Worm (Caenorhabditis elegans): ENCODE data around the gene Y97E10AR.2.

Y97E10AR.2 gene

DNA sequence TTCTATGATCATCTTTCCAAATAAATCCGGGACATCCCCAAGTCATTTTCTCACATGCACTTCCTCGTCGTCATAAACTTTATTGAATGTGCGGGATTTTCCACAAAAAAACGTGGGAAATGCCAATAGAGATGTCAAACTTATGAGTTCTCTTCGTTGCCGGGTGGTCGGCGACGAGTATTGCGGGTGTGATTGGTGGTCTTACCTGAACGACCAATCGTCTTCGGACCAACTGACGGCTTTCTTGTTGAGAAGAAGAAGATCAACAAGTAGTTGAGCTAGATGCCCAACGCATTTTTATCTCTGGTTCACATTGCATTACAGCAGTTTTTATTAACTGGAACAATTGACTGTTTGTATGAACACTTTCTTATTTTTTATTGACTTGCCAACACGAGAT lies 813 bp upstream of the Y97E10AR.2 start:
- TF ChIP-seq lsy-2 (tag; optimal IDR thresholded peaks at IDR 0.05) (no peak), hlh-1 (tag; optimal IDR thresholded peaks at IDR 0.05) (peak; percentile 53)

DNA sequence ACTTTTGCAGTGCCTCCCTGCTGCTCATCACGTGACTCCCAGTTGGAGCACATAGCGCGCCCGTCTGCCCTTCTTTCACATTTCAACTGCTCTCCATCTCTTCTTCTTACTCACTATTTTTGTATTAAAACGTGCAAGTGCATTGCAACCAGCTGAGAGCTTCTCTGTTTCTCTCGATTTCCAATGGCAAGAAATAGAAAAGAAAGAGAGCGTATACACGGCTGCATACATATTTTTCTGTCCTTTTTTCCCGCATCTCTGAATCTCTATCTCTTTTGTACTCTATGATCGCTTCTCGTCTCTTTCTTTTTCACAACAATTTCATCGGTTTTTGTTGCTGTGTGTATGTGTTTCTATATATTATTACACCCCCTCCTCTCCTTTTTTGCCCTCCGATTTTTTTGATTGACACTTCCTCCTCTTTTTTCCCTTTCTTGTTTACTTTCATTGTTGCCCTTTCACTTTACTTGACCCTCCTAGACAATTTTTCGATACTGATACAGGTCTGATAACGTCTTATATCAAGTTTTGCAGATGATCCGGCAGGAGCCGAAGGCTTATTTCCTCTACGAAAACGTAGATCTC lies 5.0 kb downstream of the Y97E10AR.2 start, which contains the start of gene Y97E10AR.1:
TSS of gene Y97E10AR.1 (plus strand) at position 535 of the 585 bp plus-strand sequence.
- TF ChIP-seq lsy-2 (tag; optimal IDR thresholded peaks at IDR 0.05) (peak; percentile 42), unc-62 (GFP tag; optimal IDR thresholded peaks at IDR 0.05) (peak; percentile 85), zip-8 (tag; optimal IDR thresholded peaks at IDR 0.05) (no peak), blmp-1 (tag; optimal IDR thresholded peaks at IDR 0.05) (peak; percentile 55), mep-1 (tag; optimal IDR thresholded peaks at IDR 0.05) (peak; percentile 43), ces-1 (GFP tag; optimal IDR thresholded peaks at IDR 0.05) (peak; percentile 82), nhr-28 (tag; optimal IDR thresholded peaks at IDR 0.05) (no peak), mab-5 (tag; optimal IDR thresholded peaks at IDR 0.05) (peak; percentile 2), tbx-8 (GFP tag; optimal IDR thresholded peaks at IDR 0.05) (no peak), unc-120 (tag; optimal IDR thresholded peaks at IDR 0.05; ENCODE audit: poor library complexity, severe bottlenecking) (peak; percentile 98), nhr-237 (tag; optimal IDR thresholded peaks at IDR 0.05) (peak; percentile 69), sptf-1 (tag; optimal IDR thresholded peaks at IDR 0.05) (peak; percentile 28), hlh-1 (tag; optimal IDR thresholded peaks at IDR 0.05) (peak; percentile 85), pha-4 (tag; optimal IDR thresholded peaks at IDR 0.05) (peak; percentile 7), drap-1 (GFP tag; optimal IDR thresholded peaks at IDR 0.05) (peak; percentile 39), mls-2 (tag; optimal IDR thresholded peaks at IDR 0.05) (peak; percentile 55)

DNA sequence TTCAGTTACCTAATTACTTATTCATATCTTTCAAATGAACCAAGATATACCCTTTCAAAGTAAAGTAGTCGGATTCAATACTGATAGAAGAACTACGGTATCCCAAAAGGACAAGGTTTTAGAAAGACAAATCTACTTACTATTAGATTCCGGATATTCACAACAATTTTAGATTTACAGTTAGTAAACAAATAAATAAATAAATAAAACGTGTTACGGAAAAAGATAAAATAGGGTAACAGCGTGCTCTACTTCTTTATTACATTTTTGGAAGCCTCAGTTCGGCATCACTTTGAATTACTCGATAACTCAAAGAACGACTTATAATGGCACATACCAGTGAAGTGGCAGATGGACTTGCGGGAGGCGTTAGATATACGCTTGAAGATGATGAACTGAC lies 9.0 kb downstream of the Y97E10AR.2 start, which contains the start of gene Y97E10AR.8:
TSS of gene Y97E10AR.8 (plus strand) at position 301 of the 400 bp plus-strand sequence.
- no peak for TF ChIP-seq ham-2 (GFP tag; optimal IDR thresholded peaks at IDR 0.05)
- TF ChIP-seq nhr-76 (tag; optimal IDR thresholded peaks at IDR 0.05) = no peak
- no peak for TF ChIP-seq blmp-1 (tag; optimal IDR thresholded peaks at IDR 0.05)
- TF ChIP-seq tbx-8 (GFP tag; optimal IDR thresholded peaks at IDR 0.05) = no peak
- no peak for TF ChIP-seq mab-5 (tag; optimal IDR thresholded peaks at IDR 0.05)
- TF ChIP-seq ces-1 (GFP tag; optimal IDR thresholded peaks at IDR 0.05) = no peak
- TF ChIP-seq nhr-28 (tag; optimal IDR thresholded peaks at IDR 0.05) = no peak
- TF ChIP-seq lin-13 (tag; optimal IDR thresholded peaks at IDR 0.05) = no peak
- TF ChIP-seq pha-4 (tag; optimal IDR thresholded peaks at IDR 0.05) = no peak
- no peak for TF ChIP-seq nhr-12 (tag; optimal IDR thresholded peaks at IDR 0.05)
- TF ChIP-seq sem-2 (GFP tag; optimal IDR thresholded peaks at IDR 0.05) = no peak
- TF ChIP-seq unc-62 (GFP tag; optimal IDR thresholded peaks at IDR 0.05) = no peak
- TF ChIP-seq ceh-39 (tag; optimal IDR thresholded peaks at IDR 0.05) = no peak
- TF ChIP-seq M03D4.4 (tag; optimal IDR thresholded peaks at IDR 0.05) = no peak
- TF ChIP-seq bed-3 (GFP tag; optimal IDR thresholded peaks at IDR 0.05) = no peak
- no peak for TF ChIP-seq hlh-1 (tag; optimal IDR thresholded peaks at IDR 0.05)
- no peak for TF ChIP-seq elt-1 (tag; optimal IDR thresholded peaks at IDR 0.05; ENCODE audit: borderline replicate concordance, insufficient read depth)
- TF ChIP-seq ztf-11 (tag; optimal IDR thresholded peaks at IDR 0.05) = no peak
- no peak for TF ChIP-seq zip-8 (tag; optimal IDR thresholded peaks at IDR 0.05)
- no peak for TF ChIP-seq lin-32 (GFP tag; optimal IDR thresholded peaks at IDR 0.05)

DNA sequence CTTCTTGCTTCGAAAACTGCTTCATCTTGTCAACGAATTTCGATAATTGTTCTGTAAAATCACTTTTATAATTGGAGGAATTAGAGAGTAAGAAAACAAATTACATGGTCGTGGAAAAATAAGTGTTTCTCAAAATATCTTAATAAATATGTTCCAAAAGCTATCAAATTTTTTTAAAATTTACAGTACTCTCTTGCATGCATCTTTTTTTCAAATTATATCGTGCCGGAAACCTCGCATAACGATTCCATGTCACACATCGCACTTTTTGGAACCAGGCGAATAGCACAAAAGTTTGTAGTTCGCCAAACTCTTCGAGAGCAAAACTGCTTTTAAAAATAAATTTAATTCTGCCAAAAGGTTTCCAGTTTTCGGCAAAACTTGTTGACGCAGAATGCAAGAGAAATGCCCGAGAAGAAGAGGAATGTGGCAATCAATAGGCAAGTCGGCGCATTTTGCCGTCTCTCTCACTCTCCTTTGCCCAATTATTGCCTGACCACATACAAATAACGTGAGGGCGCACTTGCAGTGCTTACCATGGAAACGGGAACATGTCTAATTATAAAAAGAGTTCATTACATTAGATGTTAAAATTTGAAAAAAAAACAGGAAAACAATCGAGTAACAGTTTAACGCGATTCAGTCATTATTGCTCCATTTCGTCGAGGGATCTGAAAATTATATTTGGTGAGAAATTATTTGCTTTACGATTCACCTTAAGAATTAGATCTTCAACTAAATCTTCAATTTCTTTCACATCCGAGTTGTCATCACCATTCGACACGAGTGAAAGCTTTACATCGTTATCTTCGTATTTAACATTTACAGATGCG lies 11.7 kb downstream of the Y97E10AR.2 start, which contains the start of gene Y97E10AR.3:
TSS of gene Y97E10AR.3 (minus strand) at position 51 of the 833 bp plus-strand sequence.
- TF ChIP-seq flh-1 (GFP tag; optimal IDR thresholded peaks at IDR 0.05) (no peak), ces-1 (GFP tag; optimal IDR thresholded peaks at IDR 0.05) (peak; percentile 73), ceh-43 (GFP tag; optimal IDR thresholded peaks at IDR 0.05) (no peak)

DNA sequence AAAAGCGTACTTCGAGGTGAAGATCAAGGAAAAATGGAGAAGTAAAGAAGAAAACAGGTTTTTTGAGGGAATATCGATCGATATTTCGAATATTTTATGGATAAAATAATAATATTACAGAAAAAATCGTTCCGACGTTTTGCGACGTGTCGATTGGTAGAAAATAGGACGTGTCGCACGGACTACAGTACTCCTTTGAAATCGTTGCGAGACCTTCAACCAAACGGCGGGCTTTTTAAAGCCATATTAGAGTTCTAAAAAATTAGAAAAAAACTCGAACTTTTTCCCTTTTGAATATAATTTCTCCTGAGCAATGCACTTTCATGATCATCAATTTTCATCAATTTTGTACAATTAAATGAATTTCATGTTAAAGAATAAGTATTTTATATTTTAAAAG lies 14.1 kb downstream of the Y97E10AR.2 start, which contains the start of gene Y97E10AR.4:
TSS of gene Y97E10AR.4 (minus strand) at position 131 of the 400 bp plus-strand sequence.
- TF ChIP-seq zip-8 (tag; optimal IDR thresholded peaks at IDR 0.05) (no peak), lsy-2 (tag; optimal IDR thresholded peaks at IDR 0.05) (no peak), tbx-8 (GFP tag; optimal IDR thresholded peaks at IDR 0.05) (no peak), mls-2 (tag; optimal IDR thresholded peaks at IDR 0.05) (no peak), nhr-2 (tag; optimal IDR thresholded peaks at IDR 0.05) (no peak)
